Fruit fly (Drosophila melanogaster) whole organism, embryonic: ENCODE data around the gene Trmt6.

ENCODE experiments used
- Bdp1 ChIP-seq: fragments of 200-800 bp; sonication (Bioruptor generic); optimal IDR thresholded peaks from 3 replicates; lab custom pipeline; 2016; ENCODE audit warnings: missing biosample characterization, missing genetic modification characterization
- CG10274 ChIP-seq: fragments of 200-800 bp; sonication (Bioruptor generic); optimal IDR thresholded peaks from 3 replicates; lab custom pipeline; 2017; ENCODE audit warnings: missing biosample characterization, mild to moderate bottlenecking, missing genetic modification characterization
- CG12104 ChIP-seq: fragments of 200-800 bp; sonication (Bioruptor generic); optimal IDR thresholded peaks from 3 replicates; lab custom pipeline; 2016; ENCODE audit warnings: missing biosample characterization, missing genetic modification characterization
- CG12659 ChIP-seq: fragments of 200-800 bp; sonication (Bioruptor generic); optimal IDR thresholded peaks from 3 replicates; lab custom pipeline; 2017; ENCODE audit warnings: mild to moderate bottlenecking, missing biosample characterization, missing genetic modification reagents, missing genetic modification characterization
- CG12744 ChIP-seq: fragments of 200-800 bp; sonication (Bioruptor generic); optimal IDR thresholded peaks from 2 replicates; lab custom pipeline; 2016; ENCODE audit warnings: missing biosample characterization, missing genetic modification characterization
- CG13894 ChIP-seq: fragments of 200-800 bp; sonication (Bioruptor generic); optimal IDR thresholded peaks from 3 replicates; lab custom pipeline; 2018; ENCODE audit warnings: missing biosample characterization, mild to moderate bottlenecking, missing genetic modification characterization, moderate library complexity
- CG14441 ChIP-seq: fragments of 200-800 bp; sonication (Bioruptor generic); IDR thresholded peaks from 2 replicates; pipeline ENCODE4 v1.3.6; 2022; ENCODE audit warnings: missing biosample characterization, missing genetic modification characterization
- CG15011 ChIP-seq: fragments of 200-800 bp; sonication (Bioruptor generic); optimal IDR thresholded peaks from 3 replicates; lab custom pipeline; 2018; ENCODE audit warnings: missing biosample characterization, mild to moderate bottlenecking, missing genetic modification characterization
- CG15073 ChIP-seq: fragments of 200-800 bp; sonication (Bioruptor generic); optimal IDR thresholded peaks from 2 replicates; lab custom pipeline; 2016; ENCODE audit warnings: missing biosample characterization, missing genetic modification characterization
- CG17359 ChIP-seq: fragments of 200-800 bp; sonication (Bioruptor generic); optimal IDR thresholded peaks from 3 replicates; lab custom pipeline; 2018; ENCODE audit warnings: missing biosample characterization, mild to moderate bottlenecking, missing genetic modification characterization, moderate library complexity
- CG17829 ChIP-seq: fragments of 200-800 bp; optimal IDR thresholded peaks from 2 replicates; lab custom pipeline; 2019; ENCODE audit warnings: missing biosample characterization, mild to moderate bottlenecking, missing genetic modification characterization, moderate library complexity
- CG18262 ChIP-seq: fragments of 200-800 bp; optimal IDR thresholded peaks from 3 replicates; lab custom pipeline; 2019; ENCODE audit warnings: missing biosample characterization, mild to moderate bottlenecking, missing genetic modification characterization, moderate library complexity
- CG3065 ChIP-seq: fragments of 200-800 bp; sonication (Bioruptor generic); optimal IDR thresholded peaks from 2 replicates; lab custom pipeline; 2016; ENCODE audit warnings: missing biosample characterization, missing genetic modification characterization
- CG32767 ChIP-seq: fragments of 200-800 bp; sonication (Bioruptor generic); IDR thresholded peaks from 2 replicates; pipeline ENCODE4 v1.3.6; 2022; ENCODE audit warnings: missing biosample characterization, missing genetic modification characterization
- CG3407 ChIP-seq: fragments of 200-800 bp; sonication (Bioruptor generic); optimal IDR thresholded peaks from 2 replicates; lab custom pipeline; 2018; ENCODE audit warnings: missing biosample characterization, mild to moderate bottlenecking, missing genetic modification characterization
- CG3995 ChIP-seq: fragments of 200-800 bp; sonication (Bioruptor generic); optimal IDR thresholded peaks from 3 replicates; lab custom pipeline; 2016; ENCODE audit warnings: missing biosample characterization, missing genetic modification characterization
- CG42726 ChIP-seq: fragments of 200-800 bp; sonication (Bioruptor generic); IDR thresholded peaks from 2 replicates; pipeline ENCODE4 v1.3.6; 2022; ENCODE audit warnings: missing biosample characterization, missing genetic modification characterization; ENCODE audit not compliant: partially characterized antibody
- CG6175 ChIP-seq: fragments of 200-800 bp; sonication (Bioruptor generic); IDR thresholded peaks from 3 replicates; pipeline ENCODE4 v1.3.6; 2022; ENCODE audit warnings: missing biosample characterization, missing genetic modification characterization
- CG7372 ChIP-seq: fragments of 200-800 bp; sonication (Bioruptor generic); IDR thresholded peaks from 2 replicates; pipeline ENCODE4 v1.3.6; 2022; ENCODE audit warnings: missing biosample characterization, missing genetic modification characterization
- CG7786 ChIP-seq: fragments of 200-800 bp; sonication (Bioruptor generic); optimal IDR thresholded peaks from 2 replicates; lab custom pipeline; 2016; ENCODE audit warnings: missing biosample characterization, missing genetic modification characterization
- CG9215 ChIP-seq: fragments of 200-800 bp; sonication (Bioruptor generic); IDR thresholded peaks from 2 replicates; pipeline ENCODE4 v1.3.6; 2022; ENCODE audit warnings: missing biosample characterization, missing genetic modification characterization
- CHES-1-like ChIP-seq: fragments of 200-800 bp; sonication (Bioruptor generic); optimal IDR thresholded peaks from 2 replicates; lab custom pipeline; 2016; ENCODE audit warnings: missing biosample characterization, missing genetic modification characterization
- HmgZ ChIP-seq: fragments of 200-800 bp; sonication (Bioruptor generic); optimal IDR thresholded peaks from 2 replicates; lab custom pipeline; 2018; ENCODE audit warnings: missing biosample characterization, mild to moderate bottlenecking, missing genetic modification characterization
- Hr78 ChIP-seq, 2 experiments: fragments of 200-800 bp in 1 of 2; fragments of >200 bp in 1 of 2; sonication (Bioruptor generic) in 1 of 2; optimal IDR thresholded peaks; 2 replicates each; lab custom pipeline; 2017 to 2019; ENCODE audit warnings: missing biosample characterization in 2 of 2, missing genetic modification characterization in 2 of 2, mild to moderate bottlenecking in 1 of 2, moderate library complexity in 1 of 2
- Jarid2 ChIP-seq: fragments of 200-800 bp; sonication (Bioruptor generic); optimal IDR thresholded peaks from 3 replicates; lab custom pipeline; 2017; ENCODE audit warnings: mild to moderate bottlenecking, missing biosample characterization, missing genetic modification reagents, missing genetic modification characterization
- Nf-YA ChIP-seq: fragments of 200-800 bp; sonication (Bioruptor generic); IDR thresholded peaks from 2 replicates; pipeline ENCODE4 v1.3.6; 2022; ENCODE audit warnings: missing biosample characterization, missing genetic modification characterization
- Sox102F ChIP-seq: fragments of 200-800 bp; sonication (Bioruptor generic); optimal IDR thresholded peaks from 2 replicates; lab custom pipeline; 2018; ENCODE audit warnings: missing biosample characterization, mild to moderate bottlenecking, missing genetic modification characterization, moderate library complexity
- Tbp ChIP-seq: fragments of >200 bp; optimal IDR thresholded peaks from 2 replicates; lab custom pipeline; 2018; ENCODE audit warnings: missing biosample characterization, missing genetic modification characterization
- ac ChIP-seq: fragments of 200-800 bp; sonication (Bioruptor generic); optimal IDR thresholded peaks from 3 replicates; lab custom pipeline; 2017; ENCODE audit warnings: missing biosample characterization, mild to moderate bottlenecking, missing genetic modification characterization
- amos ChIP-seq: fragments of 200-800 bp; sonication (Bioruptor generic); IDR thresholded peaks from 2 replicates; pipeline ENCODE4 v1.3.6; 2022; ENCODE audit warnings: missing biosample characterization, missing genetic modification characterization; ENCODE audit not compliant: partially characterized antibody
- aop ChIP-seq: fragments of 200-800 bp; sonication (Bioruptor generic); IDR thresholded peaks from 2 replicates; pipeline ENCODE4 v1.3.6; 2022; ENCODE audit warnings: missing biosample characterization, missing genetic modification characterization
- bbx ChIP-seq: fragments of 200-800 bp; sonication (Bioruptor generic); IDR thresholded peaks from 2 replicates; pipeline ENCODE4 v1.3.6; 2022; ENCODE audit warnings: missing biosample characterization, missing genetic modification characterization; ENCODE audit not compliant: partially characterized antibody
- bowl ChIP-seq: fragments of 200-800 bp; sonication (Bioruptor generic); IDR thresholded peaks from 2 replicates; pipeline ENCODE4 v1.3.6; 2022; ENCODE audit warnings: missing biosample characterization, missing genetic modification characterization
- ci ChIP-seq: fragments of 200-800 bp; sonication (Bioruptor generic); IDR thresholded peaks from 3 replicates; pipeline ENCODE4 v1.3.6; 2022; ENCODE audit warnings: missing biosample characterization, missing genetic modification characterization
- ewg ChIP-seq: fragments of 200-800 bp; sonication (Bioruptor generic); optimal IDR thresholded peaks from 3 replicates; lab custom pipeline; 2017; ENCODE audit warnings: mild to moderate bottlenecking, missing biosample characterization, missing genetic modification reagents, missing genetic modification characterization
- exex ChIP-seq: fragments of 200-800 bp; sonication (Bioruptor generic); optimal IDR thresholded peaks from 4 replicates; lab custom pipeline; 2018; ENCODE audit warnings: missing biosample characterization, mild to moderate bottlenecking, missing genetic modification characterization, moderate library complexity
- fd64A ChIP-seq: fragments of 200-800 bp; sonication (Bioruptor generic); optimal IDR thresholded peaks from 3 replicates; lab custom pipeline; 2018; ENCODE audit warnings: missing biosample characterization, mild to moderate bottlenecking, missing genetic modification characterization
- ftz-f1 ChIP-seq: fragments of 200-800 bp; sonication (Bioruptor generic); optimal IDR thresholded peaks from 2 replicates; lab custom pipeline; 2016; ENCODE audit warnings: missing biosample characterization, missing genetic modification characterization
- gsb ChIP-seq: fragments of 200-800 bp; sonication (Bioruptor generic); IDR thresholded peaks from 2 replicates; pipeline ENCODE4 v1.3.6; 2022; ENCODE audit warnings: missing biosample characterization, missing genetic modification characterization
- gsb-n ChIP-seq: fragments of 200-800 bp; sonication (Bioruptor generic); optimal IDR thresholded peaks from 3 replicates; lab custom pipeline; 2018; ENCODE audit warnings: missing biosample characterization, mild to moderate bottlenecking, missing genetic modification characterization
- inv ChIP-seq: fragments of 200-800 bp; sonication (Bioruptor generic); IDR thresholded peaks from 2 replicates; pipeline ENCODE4 v1.3.6; 2022; ENCODE audit warnings: missing biosample characterization, missing genetic modification characterization; ENCODE audit not compliant: partially characterized antibody
- nerfin-2 ChIP-seq: fragments of 200-800 bp; sonication (Bioruptor generic); IDR thresholded peaks from 2 replicates; pipeline ENCODE4 v1.3.6; 2022; ENCODE audit warnings: missing biosample characterization, missing genetic modification characterization; ENCODE audit not compliant: partially characterized antibody
- oc ChIP-seq: fragments of 200-800 bp; sonication (Bioruptor generic); optimal IDR thresholded peaks from 2 replicates; lab custom pipeline; 2018; ENCODE audit warnings: missing biosample characterization, mild to moderate bottlenecking, missing genetic modification characterization, moderate library complexity
- run ChIP-seq: fragments of 200-800 bp; sonication (Bioruptor generic); optimal IDR thresholded peaks from 3 replicates; lab custom pipeline; 2018; ENCODE audit warnings: missing biosample characterization, mild to moderate bottlenecking, missing genetic modification characterization
- slou ChIP-seq: fragments of 200-800 bp; sonication (Bioruptor generic); optimal IDR thresholded peaks from 3 replicates; lab custom pipeline; 2016; ENCODE audit warnings: missing biosample characterization, missing genetic modification characterization
- tap ChIP-seq: fragments of 200-800 bp; optimal IDR thresholded peaks from 3 replicates; lab custom pipeline; 2019; ENCODE audit warnings: missing biosample characterization, mild to moderate bottlenecking, missing genetic modification characterization, moderate library complexity
- tin ChIP-seq: fragments of 200-800 bp; sonication (Bioruptor generic); optimal IDR thresholded peaks from 3 replicates; lab custom pipeline; 2016; ENCODE audit warnings: missing biosample characterization, missing genetic modification characterization
- tna ChIP-seq: fragments of 200-800 bp; sonication (Bioruptor generic); IDR thresholded peaks from 2 replicates; pipeline ENCODE4 v1.3.6; 2022; ENCODE audit warnings: missing biosample characterization, missing genetic modification characterization; ENCODE audit not compliant: partially characterized antibody

Gene Trmt6

dm6 chr2L:6610683-6611373 lies 48.7 kb upstream of the Trmt6 start, which contains the start of gene CG11050 (continued):
- TF ChIP-seq CG3995 (GFP tag; lab: Kevin White, UChicago) (peak; percentile 21), Tbp (GFP tag; lab: Kevin White, UChicago) (no peak), aop (GFP tag; lab: Robert Waterston, UW) (peak; percentile 37; the same call in 1 of the 2 replicates), Hr78 (GFP tag; optimal IDR thresholded peaks at IDR 0.05; lab: Kevin White, UChicago) (peak in 1 of 2 experiments; percentile 61), CG7372 (GFP tag; lab: Robert Waterston, UW) (peak; percentile 75), amos (GFP tag; lab: Robert Waterston, UW) (peak; percentile 60), exex (tag; lab: Kevin White, UChicago) (peak; percentile 39), oc (tag; lab: Kevin White, UChicago) (peak; percentile 58), run (peak; percentile 33), CG12659 (GFP tag; lab: Kevin White, UChicago) (peak; percentile 84), Jarid2 (GFP tag; lab: Kevin White, UChicago) (peak; percentile 66), CG10274 (no peak), ftz-f1 (GFP tag; lab: Kevin White, UChicago) (peak; percentile 38), slou (GFP tag; lab: Kevin White, UChicago) (peak; percentile 49), CG3407 (GFP tag; lab: Kevin White, UChicago) (peak; percentile 41), tap (tag; lab: Kevin White, UChicago) (peak; percentile 39), gsb-n (tag; lab: Kevin White, UChicago) (peak; percentile 65), gsb (GFP tag; lab: Robert Waterston, UW) (peak; percentile 55; the same call in 1 of the 2 replicates), CG12104 (GFP tag; lab: Kevin White, UChicago) (no peak), CG12744 (GFP tag; lab: Kevin White, UChicago) (peak; percentile 68), ewg (GFP tag; lab: Kevin White, UChicago) (peak; percentile 47), CG18262 (peak; percentile 69), Nf-YA (GFP tag; lab: Robert Waterston, UW) (peak; percentile 44; the same call in 1 of the 2 replicates), inv (peak; percentile 36; the same call in 1 of the 2 replicates), CHES-1-like (GFP tag; lab: Kevin White, UChicago) (peak; percentile 86), CG13894 (tag; lab: Kevin White, UChicago) (peak; percentile 73), Sox102F (GFP tag; lab: Kevin White, UChicago) (peak; percentile 70), tna (GFP tag; lab: Robert Waterston, UW) (peak; percentile 65; the same call in 1 of the 2 replicates), CG17829 (tag; lab: Kevin White, UChicago) (peak; percentile 84), bbx (GFP tag; lab: Robert Waterston, UW) (peak; percentile 63; the same call in 1 of the 2 replicates), tin (peak; percentile 79), ac (GFP tag; lab: Kevin White, UChicago) (no peak), CG14441 (GFP tag; lab: Robert Waterston, UW) (peak; percentile 79), CG3065 (GFP tag; lab: Kevin White, UChicago) (peak; percentile 35), CG9215 (GFP tag; lab: Robert Waterston, UW) (peak; percentile 48; the same call in 1 of the 2 replicates), CG42726 (GFP tag; lab: Robert Waterston, UW) (peak; percentile 75), fd64A (GFP tag; lab: Kevin White, UChicago) (no peak), CG6175 (peak; percentile 54; the same call in 1 of the 3 replicates), bowl (GFP tag; lab: Robert Waterston, UW) (peak; percentile 40; the same call in 1 of the 2 replicates), CG17359 (tag; lab: Kevin White, UChicago) (peak; percentile 73), CG32767 (GFP tag; lab: Robert Waterston, UW) (peak; percentile 55), CG15073 (peak; percentile 58), HmgZ (tag; lab: Kevin White, UChicago) (peak; percentile 87), CG15011 (GFP tag; lab: Kevin White, UChicago) (no peak), Bdp1 (peak; percentile 66), nerfin-2 (GFP tag; lab: Robert Waterston, UW) (no peak), CG7786 (GFP tag; lab: Kevin White, UChicago) (peak; percentile 84), ci (GFP tag; lab: Robert Waterston, UW) (peak; percentile 88)
